Fruit fly (Drosophila melanogaster): Measurements from ENCODE around the gene vilya.

vilya gene

dm6 chrX:2761198-2761597, 34.7 kb downstream of the vilya start:
- no peak for TF ChIP-seq CG12299 (tag; optimal IDR thresholded peaks at IDR 0.05)
- peak in 1 of 2 experiments; percentile 19 for TF ChIP-seq bsh (GFP tag; optimal IDR thresholded peaks at IDR 0.05)
- TF ChIP-seq CG5953 (GFP tag; IDR thresholded peaks at IDR 0.05): no peak
- peak; percentile 41 for TF ChIP-seq CG18599 (GFP tag; optimal IDR thresholded peaks at IDR 0.05)
- 0 out of 2 replicates have a peak, but pooled peaks have one; percentile 20 for TF ChIP-seq Atf6 (GFP tag; IDR thresholded peaks at IDR 0.05)
- no peak for TF ChIP-seq CG2129 (GFP tag; IDR thresholded peaks at IDR 0.05; ENCODE audit: partially characterized antibody)
- TF ChIP-seq Oaz (GFP tag; IDR thresholded peaks at IDR 0.05): no peak
- TF ChIP-seq stc (GFP tag; IDR thresholded peaks at IDR 0.05): no peak
- no peak for TF ChIP-seq Atf-2 (GFP tag; optimal IDR thresholded peaks at IDR 0.05)
- no peak for TF ChIP-seq CG18262 (tag; optimal IDR thresholded peaks at IDR 0.05)
- TF ChIP-seq tna (GFP tag; IDR thresholded peaks at IDR 0.05; ENCODE audit: partially characterized antibody): no peak
- no peak for TF ChIP-seq CG17912 (GFP tag; optimal IDR thresholded peaks at IDR 0.05)
- TF ChIP-seq slp2 (GFP tag; optimal IDR thresholded peaks at IDR 0.05): no peak
- no peak for TF ChIP-seq Hr51 (GFP tag; optimal IDR thresholded peaks at IDR 0.05)
- no peak for TF ChIP-seq CG13624 (GFP tag; optimal IDR thresholded peaks at IDR 0.05)
- TF ChIP-seq Fer1 (GFP tag; optimal IDR thresholded peaks at IDR 0.05): no peak
- no peak for TF ChIP-seq CG6854 (GFP tag; optimal IDR thresholded peaks at IDR 0.05)
- no peak for TF ChIP-seq CG30403 (GFP tag; optimal IDR thresholded peaks at IDR 0.05)
- no peak for TF ChIP-seq Blimp-1 (GFP tag; optimal IDR thresholded peaks at IDR 0.05)
- TF ChIP-seq ac (GFP tag; optimal IDR thresholded peaks at IDR 0.05): no peak
- TF ChIP-seq Dip2 (GFP tag; IDR thresholded peaks at IDR 0.05): no peak
- no peak for TF ChIP-seq gfzf (GFP tag; optimal IDR thresholded peaks at IDR 0.05)
- TF ChIP-seq CG8765 (GFP tag; IDR thresholded peaks at IDR 0.05): no peak
- no peak for TF ChIP-seq CG3407 (GFP tag; optimal IDR thresholded peaks at IDR 0.05)
- no peak for TF ChIP-seq pho (GFP tag; optimal IDR thresholded peaks at IDR 0.05)
- no peak for TF ChIP-seq nerfin-1 (tag; optimal IDR thresholded peaks at IDR 0.05)
- TF ChIP-seq Poxn (GFP tag; IDR thresholded peaks at IDR 0.05): no peak
- TF ChIP-seq CG31388 (GFP tag; optimal IDR thresholded peaks at IDR 0.05): no peak
- TF ChIP-seq HmgZ (tag; optimal IDR thresholded peaks at IDR 0.05): no peak
- no peak for TF ChIP-seq CG16863 (GFP tag; optimal IDR thresholded peaks at IDR 0.05)
- TF ChIP-seq Ets65A (GFP tag): peak; percentile 75
- TF ChIP-seq ato (GFP tag; IDR thresholded peaks at IDR 0.05; ENCODE audit: partially characterized antibody): no peak
- TF ChIP-seq CG10274 (GFP tag; optimal IDR thresholded peaks at IDR 0.05): no peak
- TF ChIP-seq CG18619 (GFP tag; optimal IDR thresholded peaks at IDR 0.05): no peak
- no peak for TF ChIP-seq Hr3 (GFP tag; optimal IDR thresholded peaks at IDR 0.05)
- no peak for TF ChIP-seq ara (GFP tag; IDR thresholded peaks at IDR 0.05)
- no peak for TF ChIP-seq exex (tag; optimal IDR thresholded peaks at IDR 0.05)
- TF ChIP-seq CG2889 (GFP tag; IDR thresholded peaks at IDR 0.05): no peak
- TF ChIP-seq CG1647 (GFP tag; optimal IDR thresholded peaks at IDR 0.05): no peak
- TF ChIP-seq Meics (GFP tag; optimal IDR thresholded peaks at IDR 0.05): no peak
- no peak for TF ChIP-seq btn (GFP tag; optimal IDR thresholded peaks at IDR 0.05)
- no peak for TF ChIP-seq cg (GFP tag; optimal IDR thresholded peaks at IDR 0.05)
- TF ChIP-seq CG4820 (GFP tag; optimal IDR thresholded peaks at IDR 0.05): no peak
- TF ChIP-seq nom (GFP tag; optimal IDR thresholded peaks at IDR 0.05): no peak
- no peak for TF ChIP-seq Lim3 (GFP tag; IDR thresholded peaks at IDR 0.05)
- TF ChIP-seq gce (GFP tag; IDR thresholded peaks at IDR 0.05): no peak
- TF ChIP-seq CG14710 (tag; optimal IDR thresholded peaks at IDR 0.05): no peak
- TF ChIP-seq Neu2 (GFP tag; optimal IDR thresholded peaks at IDR 0.05; ENCODE audit: borderline replicate concordance): no peak
- TF ChIP-seq Hsf (GFP tag; optimal IDR thresholded peaks at IDR 0.05): no peak
- TF ChIP-seq CG3726 (GFP tag; IDR thresholded peaks at IDR 0.05): no peak
- peak; percentile 52 for TF ChIP-seq sens (GFP tag)
- no peak for TF ChIP-seq CG6254 (GFP tag; optimal IDR thresholded peaks at IDR 0.05)
